Fruit fly (Drosophila melanogaster) whole organism, embryonic: ENCODE data around the gene CG43367.

Experiments used
- Aef1 ChIP-seq: fragments of 200-800 bp; sonication (Bioruptor generic); IDR thresholded peaks from 3 replicates; pipeline ENCODE4 v1.3.6; 2022; ENCODE audit warnings: missing biosample characterization, missing genetic modification characterization
- Awh ChIP-seq: fragments of 200-800 bp; sonication (Bioruptor generic); IDR thresholded peaks from 2 replicates; pipeline ENCODE4, ENCODE4 v1.3.6; 2022; ENCODE audit warnings: missing biosample characterization, missing genetic modification characterization
- Blimp-1 ChIP-seq: fragments of 200-800 bp; sonication (Bioruptor generic); optimal IDR thresholded peaks from 3 replicates; lab custom pipeline; 2018; ENCODE audit warnings: missing biosample characterization, missing genetic modification characterization, mild to moderate bottlenecking, moderate library complexity, missing genetic modification reagents
- CG10209 ChIP-seq: fragments of 200-800 bp; sonication (Bioruptor generic); optimal IDR thresholded peaks from 3 replicates; lab custom pipeline; 2017; ENCODE audit warnings: missing biosample characterization, mild to moderate bottlenecking, missing genetic modification characterization, missing genetic modification reagents
- CG10543 ChIP-seq: fragments of 200-800 bp; sonication (Bioruptor generic); optimal IDR thresholded peaks from 3 replicates; lab custom pipeline; 2017; ENCODE audit warnings: missing biosample characterization, mild to moderate bottlenecking, missing genetic modification characterization, moderate library complexity
- CG10654 ChIP-seq: fragments of 200-800 bp; sonication (Bioruptor generic); optimal IDR thresholded peaks from 2 replicates; lab custom pipeline; 2016; ENCODE audit warnings: missing biosample characterization, missing genetic modification characterization
- CG11093 ChIP-seq: fragments of 200-800 bp; sonication (Bioruptor generic); IDR thresholded peaks from 3 replicates; pipeline ENCODE4 v1.3.6; 2022; ENCODE audit warnings: missing biosample characterization, missing genetic modification characterization
- CG11247 ChIP-seq: fragments of 200-800 bp; sonication (Bioruptor generic); IDR thresholded peaks from 2 replicates; pipeline ENCODE4 v1.3.6; 2022; ENCODE audit warnings: missing biosample characterization, missing genetic modification characterization
- CG15696 ChIP-seq: fragments of 200-800 bp; sonication (Bioruptor generic); optimal IDR thresholded peaks from 2 replicates; lab custom pipeline; 2019; ENCODE audit warnings: missing biosample characterization, mild to moderate bottlenecking, missing genetic modification characterization, moderate library complexity
- CG1603 ChIP-seq: fragments of 200-800 bp; sonication (Bioruptor generic); optimal IDR thresholded peaks from 2 replicates; lab custom pipeline; 2019; ENCODE audit warnings: missing biosample characterization, mild to moderate bottlenecking, missing genetic modification characterization, moderate library complexity
- CG17359 ChIP-seq: fragments of 200-800 bp; sonication (Bioruptor generic); optimal IDR thresholded peaks from 3 replicates; lab custom pipeline; 2018; ENCODE audit warnings: missing biosample characterization, mild to moderate bottlenecking, missing genetic modification characterization, moderate library complexity
- CG18619 ChIP-seq: fragments of 200-800 bp; sonication (Bioruptor generic); optimal IDR thresholded peaks from 3 replicates; lab custom pipeline; 2017; ENCODE audit warnings: missing biosample characterization, mild to moderate bottlenecking, missing genetic modification characterization
- CG32532 ChIP-seq: fragments of 200-800 bp; sonication (Bioruptor generic); IDR thresholded peaks from 2 replicates; pipeline ENCODE4 v1.3.6; 2022; ENCODE audit warnings: missing biosample characterization, missing genetic modification characterization
- CG33213 ChIP-seq: fragments of 200-800 bp; sonication (Bioruptor generic); optimal IDR thresholded peaks from 3 replicates; lab custom pipeline; 2016; ENCODE audit warnings: missing biosample characterization, missing genetic modification characterization
- CG4328 ChIP-seq: fragments of 200-800 bp; sonication (Bioruptor generic); optimal IDR thresholded peaks from 3 replicates; lab custom pipeline; 2017; ENCODE audit warnings: missing biosample characterization, missing genetic modification reagents, missing genetic modification characterization
- CG4360 ChIP-seq: fragments of 200-800 bp; sonication (Bioruptor generic); IDR thresholded peaks from 2 replicates; pipeline ENCODE4 v1.3.6; 2022; ENCODE audit warnings: missing biosample characterization, missing genetic modification characterization
- CG5180 ChIP-seq: fragments of 200-800 bp; sonication (Bioruptor generic); optimal IDR thresholded peaks from 3 replicates; lab custom pipeline; 2017; ENCODE audit warnings: missing biosample characterization, missing genetic modification characterization, mild to moderate bottlenecking, moderate library complexity, missing genetic modification reagents
- CG6765 ChIP-seq: fragments of 200-800 bp; sonication (Bioruptor generic); optimal IDR thresholded peaks from 3 replicates; lab custom pipeline; 2017; ENCODE audit warnings: missing biosample characterization, mild to moderate bottlenecking, missing genetic modification characterization
- CG7987 ChIP-seq: fragments of 200-800 bp; sonication (Bioruptor generic); optimal IDR thresholded peaks from 2 replicates; lab custom pipeline; 2018; ENCODE audit warnings: missing biosample characterization, mild to moderate bottlenecking, missing genetic modification characterization, moderate library complexity
- D19A ChIP-seq: fragments of 200-800 bp; optimal IDR thresholded peaks from 3 replicates; lab custom pipeline; 2019; ENCODE audit warnings: missing biosample characterization, mild to moderate bottlenecking, missing genetic modification characterization, moderate library complexity
- Elba2 ChIP-seq: fragments of 200-800 bp; sonication (Bioruptor generic); optimal IDR thresholded peaks from 3 replicates; lab custom pipeline; 2016; ENCODE audit warnings: missing biosample characterization, missing genetic modification characterization
- Hr78 ChIP-seq, 2 experiments: fragments of 200-800 bp in 1 of 2; fragments of >200 bp in 1 of 2; sonication (Bioruptor generic) in 1 of 2; optimal IDR thresholded peaks; 2 replicates each; lab custom pipeline; 2017 to 2019; ENCODE audit warnings: missing biosample characterization in 2 of 2, missing genetic modification characterization in 2 of 2, mild to moderate bottlenecking in 1 of 2, moderate library complexity in 1 of 2
- Kr ChIP-seq: fragments of 200-800 bp; sonication (Bioruptor generic); optimal IDR thresholded peaks from 2 replicates; lab custom pipeline; 2017; ENCODE audit warnings: missing biosample characterization, mild to moderate bottlenecking, missing genetic modification characterization
- Lpt ChIP-seq: fragments of >200 bp; optimal IDR thresholded peaks from 2 replicates; lab custom pipeline; 2018; ENCODE audit warnings: missing biosample characterization, missing genetic modification characterization
- NfI ChIP-seq: fragments of 200-800 bp; sonication (Bioruptor generic); optimal IDR thresholded peaks from 3 replicates; lab custom pipeline; 2018; ENCODE audit warnings: missing biosample characterization, mild to moderate bottlenecking, missing genetic modification characterization, moderate library complexity
- Six4 ChIP-seq: fragments of 200-800 bp; sonication (Bioruptor generic); optimal IDR thresholded peaks from 2 replicates; lab custom pipeline; 2016; ENCODE audit warnings: missing biosample characterization, missing genetic modification characterization
- Sox102F ChIP-seq: fragments of 200-800 bp; sonication (Bioruptor generic); optimal IDR thresholded peaks from 2 replicates; lab custom pipeline; 2018; ENCODE audit warnings: missing biosample characterization, mild to moderate bottlenecking, missing genetic modification characterization, moderate library complexity
- Tbp ChIP-seq: fragments of >200 bp; optimal IDR thresholded peaks from 2 replicates; lab custom pipeline; 2018; ENCODE audit warnings: missing biosample characterization, missing genetic modification characterization
- Xbp1 ChIP-seq: fragments of 200-800 bp; sonication (Bioruptor generic); optimal IDR thresholded peaks from 3 replicates; lab custom pipeline; 2016; ENCODE audit warnings: missing biosample characterization, mild to moderate bottlenecking, missing genetic modification characterization
- Xrp1 ChIP-seq: fragments of 200-800 bp; sonication (Bioruptor generic); IDR thresholded peaks from 2 replicates; pipeline ENCODE4 v1.3.6; 2022; ENCODE audit warnings: missing biosample characterization, missing genetic modification characterization
- bigmax ChIP-seq: fragments of 200-800 bp; sonication (Bioruptor generic); optimal IDR thresholded peaks from 2 replicates; lab custom pipeline; 2018; ENCODE audit warnings: missing biosample characterization, mild to moderate bottlenecking, missing genetic modification characterization
- danr ChIP-seq: fragments of 200-800 bp; sonication (Bioruptor generic); IDR thresholded peaks from 2 replicates; pipeline ENCODE4 v1.3.6; 2022; ENCODE audit warnings: missing biosample characterization, missing genetic modification characterization
- dmrt99B ChIP-seq: fragments of 200-800 bp; sonication (Bioruptor generic); optimal IDR thresholded peaks from 2 replicates; lab custom pipeline; 2018; ENCODE audit warnings: missing biosample characterization, mild to moderate bottlenecking, missing genetic modification characterization, moderate library complexity
- gcm ChIP-seq: fragments of 200-800 bp; sonication (Bioruptor generic); optimal IDR thresholded peaks from 2 replicates; lab custom pipeline; 2019; ENCODE audit warnings: missing biosample characterization, mild to moderate bottlenecking, missing genetic modification characterization, moderate library complexity
- ind ChIP-seq: fragments of 200-800 bp; sonication (Bioruptor generic); optimal IDR thresholded peaks from 3 replicates; lab custom pipeline; 2016; ENCODE audit warnings: missing biosample characterization, missing genetic modification characterization
- mirr ChIP-seq: fragments of 200-800 bp; sonication (Bioruptor generic); optimal IDR thresholded peaks from 3 replicates; lab custom pipeline; 2018; ENCODE audit warnings: missing biosample characterization, mild to moderate bottlenecking, missing genetic modification characterization
- pros ChIP-seq: fragments of 200-800 bp; sonication (Bioruptor generic); optimal IDR thresholded peaks from 3 replicates; lab custom pipeline; 2019; ENCODE audit warnings: missing biosample characterization, mild to moderate bottlenecking, missing genetic modification characterization, moderate library complexity
- psq ChIP-seq: fragments of 200-800 bp; sonication (Bioruptor generic); optimal IDR thresholded peaks from 2 replicates; lab custom pipeline; 2017; ENCODE audit warnings: missing biosample characterization, missing genetic modification characterization
- rib ChIP-seq: fragments of 200-800 bp; sonication (Bioruptor generic); IDR thresholded peaks from 2 replicates; pipeline ENCODE4 v1.3.6; 2022; ENCODE audit warnings: missing biosample characterization, missing genetic modification characterization
- sd ChIP-seq: fragments of 200-800 bp; sonication (Bioruptor generic); optimal IDR thresholded peaks from 3 replicates; lab custom pipeline; 2018; ENCODE audit warnings: missing biosample characterization, mild to moderate bottlenecking, missing genetic modification characterization, moderate library complexity
- sim ChIP-seq: fragments of 200-800 bp; sonication (Bioruptor generic); IDR thresholded peaks from 2 replicates; pipeline ENCODE4 v1.3.6; 2022; ENCODE audit warnings: missing biosample characterization, missing genetic modification characterization
- slou ChIP-seq: fragments of 200-800 bp; sonication (Bioruptor generic); optimal IDR thresholded peaks from 3 replicates; lab custom pipeline; 2016; ENCODE audit warnings: missing biosample characterization, missing genetic modification characterization
- sqz ChIP-seq: fragments of 200-800 bp; sonication (Bioruptor generic); optimal IDR thresholded peaks from 3 replicates; lab custom pipeline; 2018; ENCODE audit warnings: missing biosample characterization, mild to moderate bottlenecking, missing genetic modification characterization
- stwl ChIP-seq: fragments of 200-800 bp; sonication (Bioruptor generic); optimal IDR thresholded peaks from 3 replicates; lab custom pipeline; 2018; ENCODE audit warnings: missing biosample characterization, mild to moderate bottlenecking, missing genetic modification characterization, moderate library complexity
- tll ChIP-seq, 2 experiments: fragments of 200-800 bp in 1 of 2; fragments of >200 bp in 1 of 2; sonication (Bioruptor generic) in 1 of 2; optimal IDR thresholded peaks; 2 replicates each; lab custom pipeline; 2017 to 2019; ENCODE audit warnings: missing biosample characterization in 2 of 2, missing genetic modification characterization in 2 of 2, mild to moderate bottlenecking in 1 of 2, moderate library complexity in 1 of 2
- trem ChIP-seq: fragments of 200-800 bp; optimal IDR thresholded peaks from 3 replicates; lab custom pipeline; 2019; ENCODE audit warnings: missing biosample characterization, mild to moderate bottlenecking, missing genetic modification characterization, moderate library complexity

CG43367 gene

DNA sequence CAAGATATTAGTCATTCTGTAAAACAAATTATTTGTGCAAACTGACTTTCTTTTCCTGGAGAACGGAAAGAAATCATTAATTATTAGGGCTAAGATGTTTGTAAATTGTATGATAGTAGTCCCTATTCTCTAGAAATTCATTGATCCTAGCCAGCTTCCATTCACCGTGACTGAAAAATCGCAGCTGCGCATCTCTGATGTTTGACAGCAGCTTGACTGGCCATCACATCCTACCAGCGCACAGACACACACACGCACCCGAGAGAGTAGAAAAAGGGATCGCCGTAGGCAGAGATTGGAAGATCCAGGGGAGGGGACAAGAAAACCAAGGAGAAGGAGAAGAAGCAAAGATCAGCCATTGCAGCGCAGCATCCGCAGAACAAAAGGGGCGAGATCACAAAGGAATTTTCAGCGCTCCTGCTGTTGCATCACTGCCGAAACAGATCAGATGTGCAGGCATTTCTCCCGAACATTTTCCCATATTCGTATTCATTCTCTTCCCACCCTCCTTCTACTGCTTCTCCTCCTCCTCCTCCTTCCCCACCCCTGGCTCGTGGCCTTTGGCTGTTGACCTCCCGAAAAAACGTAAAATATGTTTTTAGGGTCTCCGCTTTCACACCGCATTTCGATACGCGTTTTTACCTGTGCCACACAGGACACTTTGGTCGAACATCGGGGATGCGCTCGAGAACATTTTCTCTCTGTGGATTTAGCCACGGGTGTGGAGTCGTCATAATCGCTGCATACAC is 59.2 kb downstream of the CG43367 start (continued):
- no peak for TF ChIP-seq CG18619 (GFP tag; lab: Kevin White, UChicago)
- no peak for TF ChIP-seq Blimp-1 (GFP tag; lab: Kevin White, UChicago)
- no peak for TF ChIP-seq Awh (GFP tag; lab: Robert Waterston, UW)
- TF ChIP-seq CG32532, result no peak
- no peak for TF ChIP-seq CG1603 (tag; lab: Kevin White, UChicago)
- TF ChIP-seq dmrt99B (tag; lab: Kevin White, UChicago), result no peak
- TF ChIP-seq CG17359, result no peak
- no peak for TF ChIP-seq CG5180 (GFP tag; lab: Kevin White, UChicago)
- TF ChIP-seq sim, result no peak
- no peak for TF ChIP-seq stwl (tag; lab: Kevin White, UChicago)
- no peak for TF ChIP-seq Six4
- no peak for TF ChIP-seq CG4328 (GFP tag; lab: Kevin White, UChicago)
- TF ChIP-seq Lpt, result peak; percentile 81
- TF ChIP-seq CG11093, result no peak
- no peak for TF ChIP-seq D19A
- TF ChIP-seq CG33213 (GFP tag; lab: Kevin White, UChicago), result no peak
- TF ChIP-seq psq (GFP tag; lab: Kevin White, UChicago), result peak; percentile 74
- no peak for TF ChIP-seq CG10654 (GFP tag; lab: Kevin White, UChicago)
- no peak for TF ChIP-seq danr (GFP tag; lab: Robert Waterston, UW)
- TF ChIP-seq CG11247, result no peak
- TF ChIP-seq Xbp1 (GFP tag; lab: Kevin White, UChicago), result no peak
- no peak for TF ChIP-seq bigmax (GFP tag; lab: Kevin White, UChicago)
- no peak for TF ChIP-seq sqz (GFP tag; lab: Kevin White, UChicago)
- TF ChIP-seq Hr78 (GFP tag; optimal IDR thresholded peaks at IDR 0.05; lab: Kevin White, UChicago), result peak in 1 of 2 experiments; percentile 65
- no peak for TF ChIP-seq Aef1 (GFP tag; lab: Robert Waterston, UW)
- no peak for TF ChIP-seq Xrp1 (GFP tag; lab: Robert Waterston, UW)
- no peak for TF ChIP-seq tll (GFP tag; optimal IDR thresholded peaks at IDR 0.05; lab: Kevin White, UChicago)
- TF ChIP-seq Elba2 (GFP tag; lab: Kevin White, UChicago), result no peak
- no peak for TF ChIP-seq CG15696 (tag; lab: Kevin White, UChicago)
- no peak for TF ChIP-seq CG6765 (GFP tag; lab: Kevin White, UChicago)
- TF ChIP-seq mirr (GFP tag; lab: Kevin White, UChicago), result no peak
- no peak for TF ChIP-seq NfI (GFP tag; lab: Kevin White, UChicago)
- no peak for TF ChIP-seq CG10543 (GFP tag; lab: Kevin White, UChicago)
- no peak for TF ChIP-seq Sox102F (GFP tag; lab: Kevin White, UChicago)
- TF ChIP-seq Kr (GFP tag; lab: Kevin White, UChicago), result peak; percentile 41
- no peak for TF ChIP-seq trem (tag; lab: Kevin White, UChicago)
- TF ChIP-seq CG7987 (GFP tag; lab: Kevin White, UChicago), result no peak
- TF ChIP-seq rib, result 0 out of 2 replicates have a peak, but pooled peaks have one; percentile 12
- TF ChIP-seq ind, result no peak
- TF ChIP-seq slou, result no peak
- no peak for TF ChIP-seq gcm (GFP tag; lab: Kevin White, UChicago)
- peak; percentile 95 for TF ChIP-seq pros (GFP tag; lab: Kevin White, UChicago)
- TF ChIP-seq CG10209 (GFP tag; lab: Kevin White, UChicago), result no peak
- TF ChIP-seq CG4360 (GFP tag; lab: Robert Waterston, UW), result peak; percentile 60
- no peak for TF ChIP-seq Tbp (GFP tag; lab: Kevin White, UChicago)
- no peak for TF ChIP-seq sd (tag; lab: Kevin White, UChicago)
